Worm (Caenorhabditis elegans): ENCODE results near the gene Y60C6A.1.

- TF ChIP-seq hlh-15 (tag; optimal IDR thresholded peaks at IDR 0.05): no peak
- TF ChIP-seq pha-4 (tag; optimal IDR thresholded peaks at IDR 0.05): no peak
- no peak for TF ChIP-seq hlh-8 (tag; optimal IDR thresholded peaks at IDR 0.05)
- no peak for TF ChIP-seq unc-42 (tag; optimal IDR thresholded peaks at IDR 0.05)
- TF ChIP-seq unc-86 (tag; optimal IDR thresholded peaks at IDR 0.05): no peak
- no peak for TF ChIP-seq pax-1 (tag; optimal IDR thresholded peaks at IDR 0.05)
- TF ChIP-seq ceh-2 (tag; optimal IDR thresholded peaks at IDR 0.05): no peak
- TF ChIP-seq ama-1 (optimal IDR thresholded peaks at IDR 0.05): no peak
- TF ChIP-seq odd-2 (tag; optimal IDR thresholded peaks at IDR 0.05): no peak
- no peak for TF ChIP-seq tbx-7 (tag; optimal IDR thresholded peaks at IDR 0.05)
- no peak for TF ChIP-seq tbx-2 (tag; optimal IDR thresholded peaks at IDR 0.05)
- no peak for TF ChIP-seq ceh-48 (tag; optimal IDR thresholded peaks at IDR 0.05)
Observed at ce11 chrV:4766501-4766900, 16.9 kb upstream of the Y60C6A.1 start, which contains the start of gene C18G1.8.
